Worm (Caenorhabditis elegans): ENCODE data around the gene mut-15.

ce11 chrV:15002184-15002690, at the start of gene mut-15, which contains the start of gene fib-1:
- TF ChIP-seq ceh-82 (tag; optimal IDR thresholded peaks at IDR 0.05) (peak; percentile 53), tbx-2 (tag; optimal IDR thresholded peaks at IDR 0.05) (peak; percentile 48), zag-1 (tag; optimal IDR thresholded peaks at IDR 0.05) (peak; percentile 39), ama-1 (optimal IDR thresholded peaks at IDR 0.05) (no peak), lin-15B (tag; optimal IDR thresholded peaks at IDR 0.05) (peak; percentile 98), egl-5 (tag; optimal IDR thresholded peaks at IDR 0.05) (peak; percentile 92), snpc-4 (tag; optimal IDR thresholded peaks at IDR 0.05) (peak; percentile 80), skn-1 (tag; optimal IDR thresholded peaks at IDR 0.05) (peak; percentile 71), ZK546.5 (tag; optimal IDR thresholded peaks at IDR 0.05) (no peak), nfya-1 (tag; optimal IDR thresholded peaks at IDR 0.05; ENCODE audit: insufficient read depth) (peak; percentile 94), fos-1 (tag; optimal IDR thresholded peaks at IDR 0.05) (no peak), pqm-1 (tag; optimal IDR thresholded peaks at IDR 0.05) (peak; percentile 61), lin-39 (tag; optimal IDR thresholded peaks at IDR 0.05) (peak; percentile 84)

Measured in whole organism, L3 larva.